Worm (Caenorhabditis elegans) whole organism, L2 larva: ENCODE measurements around the gene ZK856.4.

Experiments used
- aly-2 ChIP-seq: fragments of 150-350 bp; optimal IDR thresholded peaks from 2 replicates; lab custom pipeline; 2014; ENCODE audit warnings: missing biosample characterization, missing genetic modification characterization
- ama-1 ChIP-seq: fragments of 150-350 bp; optimal IDR thresholded peaks from 2 replicates; lab custom pipeline; 2018; ENCODE audit warnings: inconsistent platforms
- mdl-1 ChIP-seq, 2 experiments: fragments of 150-350 bp in 1 of 2; sonication (generic microtip) in 1 of 2; optimal IDR thresholded peaks; 2 replicates each; lab custom pipeline; 2017; ENCODE audit warnings: missing biosample characterization in 2 of 2, missing genetic modification characterization in 2 of 2
- nhr-10 ChIP-seq: sonication (generic microtip); optimal IDR thresholded peaks from 2 replicates; lab custom pipeline; 2017; ENCODE audit warnings: missing biosample characterization, missing genetic modification characterization
- nhr-237 ChIP-seq: fragments of 150-350 bp; optimal IDR thresholded peaks from 2 replicates; lab custom pipeline; 2014; ENCODE audit warnings: missing biosample characterization, missing genetic modification characterization
- unc-39 ChIP-seq: fragments of 150-350 bp; optimal IDR thresholded peaks from 2 replicates; lab custom pipeline; 2014; ENCODE audit warnings: missing biosample characterization, missing genetic modification characterization
- ztf-11 ChIP-seq: sonication (generic microtip); optimal IDR thresholded peaks from 2 replicates; lab custom pipeline; 2017; ENCODE audit warnings: missing biosample characterization, missing genetic modification characterization

DNA sequence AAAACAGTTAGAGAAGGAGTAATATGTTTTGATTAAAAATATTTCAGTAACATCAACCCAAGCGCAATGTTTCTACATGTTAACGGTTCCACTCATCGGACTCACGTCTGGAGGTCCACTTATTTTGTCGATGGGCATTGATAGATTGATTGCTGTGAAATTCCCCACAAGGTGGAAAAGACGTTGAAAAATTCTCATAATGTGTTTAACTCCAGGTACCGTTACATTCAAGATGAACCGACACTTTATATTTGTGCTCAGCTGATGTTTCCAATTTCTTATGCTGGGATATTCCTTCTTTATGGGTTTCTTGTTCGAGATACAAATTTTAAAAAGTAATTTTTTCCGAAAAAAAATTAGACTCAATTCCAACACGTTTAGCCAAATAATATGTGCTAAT lies 30.0 kb upstream of the ZK856.4 start:
- TF ChIP-seq aly-2 (no peak), unc-39 (tag; lab: Kevin White, UChicago) (no peak), nhr-237 (tag; lab: Kevin White, UChicago) (no peak), ama-1 (no peak), nhr-10 (no peak), mdl-1 (tag; optimal IDR thresholded peaks at IDR 0.05; lab: Kevin White, UChicago) (no peak), ztf-11 (tag; lab: Kevin White, UChicago) (no peak)
